Worm (Caenorhabditis elegans): ENCODE data around the gene F40F12.3.
A peak's percentile ranks its signal among the peaks of the same experiment; 100 is the strongest.

F40F12.3 gene

DNA sequence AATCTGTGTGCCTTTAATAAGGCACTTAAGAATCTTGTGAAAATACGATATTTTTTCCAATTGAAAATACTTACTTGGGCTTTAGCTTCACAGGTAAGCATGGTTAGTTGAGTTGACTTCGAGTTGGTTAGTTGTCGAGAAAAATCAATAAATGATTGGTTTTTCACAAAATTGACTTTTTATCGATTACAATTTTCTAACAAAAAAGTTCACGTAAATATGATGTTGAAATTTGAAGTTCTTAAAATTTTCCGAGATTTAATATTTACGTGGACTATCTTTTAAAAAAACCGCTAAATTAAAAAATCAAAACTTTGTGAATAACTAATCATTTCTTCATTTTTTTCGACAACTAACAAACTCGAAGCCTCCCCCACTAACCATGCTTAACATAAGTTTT, at the start of gene F40F12.3:
Gene F40F12.3, minus strand, starts transcription at position 101 of the 400 bp plus-strand sequence.
- TF ChIP-seq him-1 (tag; optimal IDR thresholded peaks at IDR 0.05) (no peak), W03F9.2 (tag; optimal IDR thresholded peaks at IDR 0.05) (no peak), dao-5 (tag; optimal IDR thresholded peaks at IDR 0.05) (no peak)

DNA sequence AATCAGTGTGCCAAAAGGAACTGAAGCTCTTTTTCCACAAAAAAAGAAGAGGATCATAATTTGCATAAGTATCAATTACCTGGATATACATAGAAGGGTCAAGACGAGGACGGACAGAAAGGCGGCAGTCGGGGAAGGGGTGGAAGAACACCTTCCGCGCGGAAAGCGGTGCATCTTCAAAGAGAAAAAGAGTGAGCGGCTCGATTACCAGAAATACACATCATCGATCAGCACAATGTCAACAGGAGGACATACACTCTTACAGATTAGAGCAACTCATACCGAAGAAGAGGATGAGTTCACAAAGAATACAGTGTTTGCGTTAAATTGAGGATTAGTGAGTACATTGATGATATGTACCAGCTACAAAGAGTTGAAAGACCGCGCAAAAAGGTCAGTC, 48.7 kb upstream of the F40F12.3 start:
- no peak for TF ChIP-seq W03F9.2 (tag; optimal IDR thresholded peaks at IDR 0.05)
- no peak for TF ChIP-seq him-1 (tag; optimal IDR thresholded peaks at IDR 0.05)
- no peak for TF ChIP-seq dao-5 (tag; optimal IDR thresholded peaks at IDR 0.05)

ce11 chrIII:9965444-9965843, 44.8 kb upstream of the F40F12.3 start:
- TF ChIP-seq dao-5 (tag; optimal IDR thresholded peaks at IDR 0.05) (no peak), him-1 (tag; optimal IDR thresholded peaks at IDR 0.05) (no peak), W03F9.2 (tag; optimal IDR thresholded peaks at IDR 0.05) (no peak)

DNA sequence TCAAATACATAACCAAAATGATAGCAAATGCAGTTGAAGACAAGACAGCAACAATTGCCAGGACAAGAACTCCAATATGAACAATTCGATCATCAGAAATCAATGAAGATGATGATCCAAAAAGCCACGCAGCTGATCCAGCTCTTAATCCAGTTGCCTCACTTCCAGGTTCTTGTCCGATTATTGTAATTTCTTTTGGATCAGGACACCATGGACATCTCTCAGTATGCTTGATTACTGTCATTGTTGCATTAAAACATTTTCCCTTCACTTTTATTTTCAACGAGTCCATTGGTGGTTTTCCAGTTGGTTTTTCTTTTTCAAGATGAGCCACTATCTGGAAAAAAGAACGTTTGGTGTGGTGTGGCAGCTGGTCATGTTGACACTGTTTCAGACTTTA, 43.8 kb upstream of the F40F12.3 start:
- no peak for TF ChIP-seq him-1 (tag; optimal IDR thresholded peaks at IDR 0.05)
- no peak for TF ChIP-seq dao-5 (tag; optimal IDR thresholded peaks at IDR 0.05)
- TF ChIP-seq W03F9.2 (tag; optimal IDR thresholded peaks at IDR 0.05) = no peak

- no peak for TF ChIP-seq him-1 (tag; optimal IDR thresholded peaks at IDR 0.05)
- no peak for TF ChIP-seq W03F9.2 (tag; optimal IDR thresholded peaks at IDR 0.05)
- no peak for TF ChIP-seq dao-5 (tag; optimal IDR thresholded peaks at IDR 0.05)
Measured at ce11 chrIII:9963447-9963846, 42.8 kb upstream of the F40F12.3 start.

- TF ChIP-seq dao-5 (tag; optimal IDR thresholded peaks at IDR 0.05) = no peak
- TF ChIP-seq him-1 (tag; optimal IDR thresholded peaks at IDR 0.05) = no peak
- TF ChIP-seq W03F9.2 (tag; optimal IDR thresholded peaks at IDR 0.05) = peak; percentile 19
Measured at ce11 chrIII:9956665-9957401, 36.2 kb upstream of the F40F12.3 start, which contains the start of gene alx-1. Gene alx-1 (plus strand): TSS chrIII:9957351.

ce11 chrIII:9956123-9956522, 35.5 kb upstream of the F40F12.3 start, which contains the start of gene mog-1:
Gene mog-1 (minus strand): TSS chrIII:9956215.
- no peak for TF ChIP-seq him-1 (tag; optimal IDR thresholded peaks at IDR 0.05)
- peak; percentile 24 for TF ChIP-seq W03F9.2 (tag; optimal IDR thresholded peaks at IDR 0.05)

ce11 chrIII:9951864-9952263, 31.2 kb upstream of the F40F12.3 start, which contains the start of gene K03H1.11:
Gene K03H1.11 (minus strand): TSS chrIII:9951964.
- TF ChIP-seq dao-5 (tag; optimal IDR thresholded peaks at IDR 0.05) (no peak), him-1 (tag; optimal IDR thresholded peaks at IDR 0.05) (no peak), W03F9.2 (tag; optimal IDR thresholded peaks at IDR 0.05) (no peak)

- TF ChIP-seq dao-5 (tag; optimal IDR thresholded peaks at IDR 0.05) (no peak), W03F9.2 (tag; optimal IDR thresholded peaks at IDR 0.05) (no peak), him-1 (tag; optimal IDR thresholded peaks at IDR 0.05) (no peak)
Measured at ce11 chrIII:9950244-9950643, 29.6 kb upstream of the F40F12.3 start, which contains the start of gene K03H1.13. Gene K03H1.13 (minus strand): TSS chrIII:9950344.

DNA sequence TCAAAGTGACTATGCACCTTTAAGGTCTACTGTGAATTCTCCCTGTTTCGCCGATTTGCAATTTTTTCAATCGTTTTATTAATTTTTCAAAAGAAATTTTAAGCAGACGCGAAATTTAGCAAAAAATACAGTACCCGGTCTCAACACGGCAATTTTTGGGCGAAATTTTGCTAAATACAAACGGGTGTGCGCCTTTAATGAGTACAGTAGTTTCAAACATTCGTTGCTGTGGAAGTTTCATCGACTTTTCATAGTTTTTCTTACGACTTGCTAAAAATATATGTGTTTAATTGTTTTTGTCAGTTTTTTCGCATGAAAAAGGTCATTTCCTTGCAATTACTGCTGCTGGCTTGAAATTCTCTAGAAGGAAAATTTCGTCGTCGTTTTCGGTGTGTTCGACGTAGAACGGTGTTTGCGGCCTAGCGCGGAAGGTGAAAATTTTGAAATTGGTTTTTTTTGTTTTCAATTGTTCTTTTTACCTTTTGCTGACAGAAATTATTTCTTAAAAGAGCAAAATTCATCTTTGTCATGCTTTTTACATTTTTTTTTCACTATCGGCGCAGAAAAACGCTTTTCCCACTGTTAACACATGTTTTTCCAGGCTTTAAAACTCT, 26.2 kb upstream of the F40F12.3 start, which contains the start of gene K03H1.7:
Gene K03H1.7, plus strand, starts transcription at position 600 of the 614 bp plus-strand sequence.
- TF ChIP-seq W03F9.2 (tag; optimal IDR thresholded peaks at IDR 0.05) (no peak), him-1 (tag; optimal IDR thresholded peaks at IDR 0.05) (no peak), dao-5 (tag; optimal IDR thresholded peaks at IDR 0.05) (no peak)

- no peak for TF ChIP-seq him-1 (tag; optimal IDR thresholded peaks at IDR 0.05)
- no peak for TF ChIP-seq W03F9.2 (tag; optimal IDR thresholded peaks at IDR 0.05)
- TF ChIP-seq dao-5 (tag; optimal IDR thresholded peaks at IDR 0.05) = no peak
Measured at ce11 chrIII:9944723-9945122, 24.1 kb upstream of the F40F12.3 start, which contains the start of gene gln-2. Gene gln-2 (minus strand): TSS chrIII:9944823.

ce11 chrIII:9941020-9941674, 20.5 kb upstream of the F40F12.3 start, which contains the start of the genes K03H1.9 and K03H1.12:
Gene K03H1.9 (minus strand): TSS chrIII:9941490.
Gene K03H1.12 (plus strand): TSS chrIII:9941624.
- TF ChIP-seq dao-5 (tag; optimal IDR thresholded peaks at IDR 0.05) = no peak
- no peak for TF ChIP-seq W03F9.2 (tag; optimal IDR thresholded peaks at IDR 0.05)
- no peak for TF ChIP-seq him-1 (tag; optimal IDR thresholded peaks at IDR 0.05)

- TF ChIP-seq W03F9.2 (tag; optimal IDR thresholded peaks at IDR 0.05) (no peak), dao-5 (tag; optimal IDR thresholded peaks at IDR 0.05) (no peak), him-1 (tag; optimal IDR thresholded peaks at IDR 0.05) (no peak)
Measured at ce11 chrIII:9932091-9932490, 11.4 kb upstream of the F40F12.3 start, which contains the start of gene dec-7. Gene dec-7 (plus strand): TSS chrIII:9932398.

Data from whole organism, L4/young adult.